Fruit fly (Drosophila melanogaster): ENCODE data around the gene Ntf-2.

The Ntf-2 gene

dm6 chrX:21067908-21068307 lies 32.6 kb downstream of the Ntf-2 start:
- peak; percentile 5 for TF ChIP-seq pad (GFP tag; optimal IDR thresholded peaks at IDR 0.05)
- TF ChIP-seq Hr96 (GFP tag; optimal IDR thresholded peaks at IDR 0.05): no peak
- TF ChIP-seq Clk (GFP tag; optimal IDR thresholded peaks at IDR 0.05): no peak

dm6 chrX:21071693-21072357 lies 36.6 kb downstream of the Ntf-2 start:
- TF ChIP-seq pad (GFP tag; optimal IDR thresholded peaks at IDR 0.05) (peak; percentile 38), Crg-1 (GFP tag; optimal IDR thresholded peaks at IDR 0.05) (no peak), ovo (GFP tag; optimal IDR thresholded peaks at IDR 0.05) (peak; percentile 83), CG11617 (GFP tag; optimal IDR thresholded peaks at IDR 0.05) (no peak), kay (GFP tag; ENCODE audit: borderline replicate concordance) (no peak), tj (GFP tag; optimal IDR thresholded peaks at IDR 0.05) (peak; percentile 18), Mnt (GFP tag; optimal IDR thresholded peaks at IDR 0.05) (peak; percentile 9), cic (GFP tag; optimal IDR thresholded peaks at IDR 0.05) (peak; percentile 20)

dm6 chrX:21072953-21073352 lies 37.7 kb downstream of the Ntf-2 start:
- TF ChIP-seq CG7045 (GFP tag; optimal IDR thresholded peaks at IDR 0.05): peak; percentile 6
- TF ChIP-seq CG5204 (GFP tag; optimal IDR thresholded peaks at IDR 0.05): no peak
- TF ChIP-seq CG14711 (tag; optimal IDR thresholded peaks at IDR 0.05): peak; percentile 17

- TF ChIP-seq Mnt (GFP tag; optimal IDR thresholded peaks at IDR 0.05) (no peak), tj (GFP tag; optimal IDR thresholded peaks at IDR 0.05) (peak; percentile 98), CG14711 (tag; optimal IDR thresholded peaks at IDR 0.05) (no peak)
Measured at dm6 chrX:21073641-21074328, 38.5 kb downstream of the Ntf-2 start.

- no peak for TF ChIP-seq CG33017 (tag; optimal IDR thresholded peaks at IDR 0.05)
- TF ChIP-seq bab1 (GFP tag; optimal IDR thresholded peaks at IDR 0.05): peak; percentile 57
- TF ChIP-seq Mnt (GFP tag; optimal IDR thresholded peaks at IDR 0.05): no peak
- TF ChIP-seq cic (GFP tag; optimal IDR thresholded peaks at IDR 0.05): no peak
- peak; percentile 14 for TF ChIP-seq CG14711 (tag; optimal IDR thresholded peaks at IDR 0.05)
- no peak for TF ChIP-seq CG7101 (tag; optimal IDR thresholded peaks at IDR 0.05)
- peak; percentile 31 for TF ChIP-seq CG1620 (GFP tag; optimal IDR thresholded peaks at IDR 0.05)
- TF ChIP-seq ovo (GFP tag; optimal IDR thresholded peaks at IDR 0.05): no peak
Measured at dm6 chrX:21074329-21074708, 39.0 kb downstream of the Ntf-2 start.

DNA sequence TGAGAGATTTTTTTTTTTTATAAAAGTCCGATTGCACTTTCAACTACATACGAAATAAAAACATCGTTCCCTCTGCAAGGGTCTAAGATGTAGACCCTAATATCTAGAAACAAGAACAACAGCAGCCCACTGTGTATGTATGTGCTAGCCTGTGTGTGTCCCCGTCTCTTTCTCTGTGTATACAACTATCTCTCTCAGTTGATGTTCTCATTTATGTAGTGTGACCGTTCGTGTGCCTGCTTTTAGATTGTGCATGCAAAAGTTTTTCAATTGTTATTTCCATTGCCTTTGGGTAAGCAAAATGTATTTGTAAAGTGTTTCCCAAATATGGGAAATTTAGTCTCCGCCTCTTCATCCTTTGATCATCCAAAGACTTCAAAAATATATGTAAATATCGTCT lies 45.1 kb downstream of the Ntf-2 start:
- TF ChIP-seq Hr96 (GFP tag; optimal IDR thresholded peaks at IDR 0.05) (no peak), toe (GFP tag; optimal IDR thresholded peaks at IDR 0.05) (no peak), CG14711 (tag; optimal IDR thresholded peaks at IDR 0.05) (no peak), CG5204 (GFP tag; optimal IDR thresholded peaks at IDR 0.05) (no peak), kay (GFP tag; ENCODE audit: borderline replicate concordance) (no peak), Clk (GFP tag; optimal IDR thresholded peaks at IDR 0.05) (no peak), tj (GFP tag; optimal IDR thresholded peaks at IDR 0.05) (no peak), cnc (optimal IDR thresholded peaks at IDR 0.05) (no peak), bab1 (GFP tag; optimal IDR thresholded peaks at IDR 0.05) (no peak)

dm6 chrX:21083246-21083645 lies 48.0 kb downstream of the Ntf-2 start:
- TF ChIP-seq CG33017 (tag; optimal IDR thresholded peaks at IDR 0.05) (no peak), CG1620 (GFP tag; optimal IDR thresholded peaks at IDR 0.05) (no peak), CG12768 (GFP tag; optimal IDR thresholded peaks at IDR 0.05) (no peak), CG7101 (tag; optimal IDR thresholded peaks at IDR 0.05) (no peak), Crg-1 (GFP tag; optimal IDR thresholded peaks at IDR 0.05) (no peak), cnc (optimal IDR thresholded peaks at IDR 0.05) (no peak), ovo (GFP tag; optimal IDR thresholded peaks at IDR 0.05) (no peak), Clk (GFP tag; optimal IDR thresholded peaks at IDR 0.05) (no peak), tj (GFP tag; optimal IDR thresholded peaks at IDR 0.05) (no peak), cic (GFP tag; optimal IDR thresholded peaks at IDR 0.05) (no peak), bab1 (GFP tag; optimal IDR thresholded peaks at IDR 0.05) (no peak), Mnt (GFP tag; optimal IDR thresholded peaks at IDR 0.05) (no peak), pad (GFP tag; optimal IDR thresholded peaks at IDR 0.05) (no peak), toe (GFP tag; optimal IDR thresholded peaks at IDR 0.05) (no peak)
